Fruit fly (Drosophila melanogaster) S2 (cell line): ENCODE data around the gene CG10516.

Source experiments
- CG8478 ChIP-seq: fragments of >200 bp; optimal IDR thresholded peaks from 2 replicates; lab custom pipeline; 2018
- CTCF ChIP-seq, 2 experiments: fragments of >200 bp; optimal IDR thresholded peaks; 2 replicates each; lab custom pipeline; 2018

- TF ChIP-seq CTCF (optimal IDR thresholded peaks at IDR 0.05; lab: Kevin White, UChicago) (peak in 1 of 2 experiments; percentile 32), CG8478 (lab: Kevin White, UChicago) (no peak)
These were observed 20.1 kb downstream of the CG10516 start, which contains the start of gene Hip14 for dm6 chr3L:15988039-15988546.
